Fruit fly (Drosophila melanogaster) whole organism, embryonic: ENCODE data around the gene CG32379.

ENCODE experiments used
- Atf-2 ChIP-seq: fragments of 200-800 bp; sonication (Bioruptor generic); optimal IDR thresholded peaks from 2 replicates; lab custom pipeline; 2016; ENCODE audit warnings: missing biosample characterization, missing genetic modification characterization
- BEAF-32 ChIP-seq: fragments of 200-800 bp; sonication (Bioruptor generic); optimal IDR thresholded peaks from 3 replicates; lab custom pipeline; 2017; ENCODE audit warnings: missing biosample characterization, missing genetic modification characterization, mild to moderate bottlenecking, moderate library complexity, missing genetic modification reagents
- CG10209 ChIP-seq: fragments of 200-800 bp; sonication (Bioruptor generic); optimal IDR thresholded peaks from 3 replicates; lab custom pipeline; 2017; ENCODE audit warnings: missing biosample characterization, mild to moderate bottlenecking, missing genetic modification characterization, missing genetic modification reagents
- CG10321 ChIP-seq: fragments of 200-800 bp; sonication (Bioruptor generic); IDR thresholded peaks from 2 replicates; pipeline ENCODE4 v1.3.6; 2022; ENCODE audit warnings: missing biosample characterization, missing genetic modification characterization
- CG10462 ChIP-seq: fragments of 200-800 bp; sonication (Bioruptor generic); optimal IDR thresholded peaks from 2 replicates; lab custom pipeline; 2016; ENCODE audit warnings: missing biosample characterization, missing genetic modification characterization
- CG10979 ChIP-seq: fragments of 200-800 bp; sonication (Bioruptor generic); optimal IDR thresholded peaks from 2 replicates; lab custom pipeline; 2018; ENCODE audit warnings: missing biosample characterization, mild to moderate bottlenecking, missing genetic modification characterization, moderate library complexity
- CG12104 ChIP-seq: fragments of 200-800 bp; sonication (Bioruptor generic); optimal IDR thresholded peaks from 3 replicates; lab custom pipeline; 2016; ENCODE audit warnings: missing biosample characterization, missing genetic modification characterization
- CG12219 ChIP-seq: fragments of 200-800 bp; sonication (Bioruptor generic); optimal IDR thresholded peaks from 3 replicates; lab custom pipeline; 2018; ENCODE audit warnings: missing biosample characterization, mild to moderate bottlenecking, missing genetic modification characterization
- CG13296 ChIP-seq: fragments of 200-800 bp; sonication (Bioruptor generic); optimal IDR thresholded peaks from 3 replicates; lab custom pipeline; 2018; ENCODE audit warnings: missing biosample characterization, mild to moderate bottlenecking, missing genetic modification characterization
- CG13424 ChIP-seq: fragments of 200-800 bp; sonication (Bioruptor generic); optimal IDR thresholded peaks from 2 replicates; lab custom pipeline; 2019; ENCODE audit warnings: missing biosample characterization, mild to moderate bottlenecking, missing genetic modification characterization, moderate library complexity
- CG14667 ChIP-seq: fragments of 200-800 bp; sonication (Bioruptor generic); IDR thresholded peaks from 2 replicates; pipeline ENCODE4 v1.3.6; 2022; ENCODE audit warnings: missing biosample characterization, missing genetic modification characterization
- CG14710 ChIP-seq: fragments of 200-800 bp; sonication (Bioruptor generic); optimal IDR thresholded peaks from 3 replicates; lab custom pipeline; 2019; ENCODE audit warnings: missing biosample characterization, mild to moderate bottlenecking, missing genetic modification characterization, moderate library complexity
- CG14860 ChIP-seq: fragments of 200-800 bp; sonication (Bioruptor generic); IDR thresholded peaks from 3 replicates; pipeline ENCODE4 v1.3.6; 2022; ENCODE audit warnings: missing biosample characterization, missing genetic modification characterization; ENCODE audit not compliant: partially characterized antibody
- CG15514 ChIP-seq: fragments of 200-800 bp; sonication (Bioruptor generic); optimal IDR thresholded peaks from 3 replicates; lab custom pipeline; 2017; ENCODE audit warnings: missing biosample characterization, missing genetic modification characterization, mild to moderate bottlenecking, moderate library complexity, missing genetic modification reagents
- CG17359 ChIP-seq: fragments of 200-800 bp; sonication (Bioruptor generic); optimal IDR thresholded peaks from 3 replicates; lab custom pipeline; 2018; ENCODE audit warnings: missing biosample characterization, mild to moderate bottlenecking, missing genetic modification characterization, moderate library complexity
- CG17385 ChIP-seq: fragments of 200-800 bp; sonication (Bioruptor generic); optimal IDR thresholded peaks from 3 replicates; lab custom pipeline; 2018; ENCODE audit warnings: missing biosample characterization, mild to moderate bottlenecking, missing genetic modification characterization
- CG18262 ChIP-seq: fragments of 200-800 bp; optimal IDR thresholded peaks from 3 replicates; lab custom pipeline; 2019; ENCODE audit warnings: missing biosample characterization, mild to moderate bottlenecking, missing genetic modification characterization, moderate library complexity
- CG1832 ChIP-seq: fragments of 200-800 bp; sonication (Bioruptor generic); optimal IDR thresholded peaks from 2 replicates; lab custom pipeline; 2017; ENCODE audit warnings: missing biosample characterization, mild to moderate bottlenecking, missing genetic modification characterization, inconsistent platforms
- CG2712 ChIP-seq: fragments of 200-800 bp; optimal IDR thresholded peaks from 3 replicates; lab custom pipeline; 2019; ENCODE audit warnings: missing biosample characterization, mild to moderate bottlenecking, missing genetic modification characterization, moderate library complexity
- CG2875 ChIP-seq: fragments of 200-800 bp; sonication (Bioruptor generic); optimal IDR thresholded peaks from 2 replicates; lab custom pipeline; 2017; ENCODE audit warnings: missing biosample characterization, mild to moderate bottlenecking, missing genetic modification characterization, missing genetic modification reagents
- CG3163 ChIP-seq: fragments of 200-800 bp; sonication (Bioruptor generic); optimal IDR thresholded peaks from 3 replicates; lab custom pipeline; 2016; ENCODE audit warnings: missing biosample characterization, missing genetic modification characterization
- CG32532 ChIP-seq: fragments of 200-800 bp; sonication (Bioruptor generic); IDR thresholded peaks from 2 replicates; pipeline ENCODE4 v1.3.6; 2022; ENCODE audit warnings: missing biosample characterization, missing genetic modification characterization
- CG32767 ChIP-seq: fragments of 200-800 bp; sonication (Bioruptor generic); IDR thresholded peaks from 2 replicates; pipeline ENCODE4 v1.3.6; 2022; ENCODE audit warnings: missing biosample characterization, missing genetic modification characterization
- CG7928 ChIP-seq: fragments of 200-800 bp; sonication (Bioruptor generic); optimal IDR thresholded peaks from 2 replicates; lab custom pipeline; 2017; ENCODE audit warnings: missing biosample characterization, mild to moderate bottlenecking, missing genetic modification characterization
- CG8478 ChIP-seq: fragments of >200 bp; optimal IDR thresholded peaks from 2 replicates; lab custom pipeline; 2018
- Chrac-16 ChIP-seq: fragments of 200-800 bp; sonication (Bioruptor generic); optimal IDR thresholded peaks from 3 replicates; lab custom pipeline; 2016; ENCODE audit warnings: missing biosample characterization, missing genetic modification characterization
- Deaf1 ChIP-seq: fragments of 200-800 bp; optimal IDR thresholded peaks from 3 replicates; lab custom pipeline; 2019; ENCODE audit warnings: missing biosample characterization, mild to moderate bottlenecking, missing genetic modification characterization, moderate library complexity
- Ets97D ChIP-seq: fragments of 200-800 bp; sonication (Bioruptor generic); optimal IDR thresholded peaks from 3 replicates; lab custom pipeline; 2016; ENCODE audit warnings: missing biosample characterization, missing genetic modification characterization
- Hr3 ChIP-seq: fragments of 200-800 bp; sonication (Bioruptor generic); optimal IDR thresholded peaks from 3 replicates; lab custom pipeline; 2016; ENCODE audit warnings: missing biosample characterization, missing genetic modification characterization
- MBD-R2 ChIP-seq: fragments of 200-800 bp; sonication (Bioruptor generic); IDR thresholded peaks from 2 replicates; pipeline ENCODE4 v1.3.6; 2022; ENCODE audit warnings: missing biosample characterization, missing genetic modification characterization
- Max ChIP-seq: fragments of 200-800 bp; sonication (Bioruptor generic); optimal IDR thresholded peaks from 2 replicates; lab custom pipeline; 2016; ENCODE audit warnings: missing biosample characterization, mild to moderate bottlenecking, missing genetic modification characterization
- Med ChIP-seq: fragments of 200-800 bp; sonication (Bioruptor generic); peaks from one replicate; lab custom pipeline; 2016; ENCODE audit warnings: missing biosample characterization, missing genetic modification characterization, mild to moderate bottlenecking, inconsistent platforms, moderate library complexity
- Nf-YA ChIP-seq: fragments of 200-800 bp; sonication (Bioruptor generic); IDR thresholded peaks from 2 replicates; pipeline ENCODE4 v1.3.6; 2022; ENCODE audit warnings: missing biosample characterization, missing genetic modification characterization
- Nf-YC ChIP-seq: fragments of 200-800 bp; optimal IDR thresholded peaks from 3 replicates; lab custom pipeline; 2019; ENCODE audit warnings: missing biosample characterization, mild to moderate bottlenecking, missing genetic modification characterization, moderate library complexity
- Tbp ChIP-seq: fragments of >200 bp; optimal IDR thresholded peaks from 2 replicates; lab custom pipeline; 2018; ENCODE audit warnings: missing biosample characterization, missing genetic modification characterization
- ac ChIP-seq: fragments of 200-800 bp; sonication (Bioruptor generic); optimal IDR thresholded peaks from 3 replicates; lab custom pipeline; 2017; ENCODE audit warnings: missing biosample characterization, mild to moderate bottlenecking, missing genetic modification characterization
- cad ChIP-seq: fragments of >200 bp; optimal IDR thresholded peaks from 2 replicates; lab custom pipeline; 2017; ENCODE audit warnings: missing biosample characterization, missing genetic modification characterization
- ci ChIP-seq: fragments of 200-800 bp; sonication (Bioruptor generic); IDR thresholded peaks from 3 replicates; pipeline ENCODE4 v1.3.6; 2022; ENCODE audit warnings: missing biosample characterization, missing genetic modification characterization
- cwo ChIP-seq: fragments of 200-800 bp; sonication (Bioruptor generic); optimal IDR thresholded peaks from 3 replicates; lab custom pipeline; 2017; ENCODE audit warnings: missing biosample characterization, missing genetic modification characterization, mild to moderate bottlenecking, moderate library complexity, missing genetic modification reagents
- dm ChIP-seq: fragments of 200-800 bp; sonication (Bioruptor generic); optimal IDR thresholded peaks from 3 replicates; lab custom pipeline; 2016; ENCODE audit warnings: missing biosample characterization, missing genetic modification characterization
- insv ChIP-seq, 2 experiments: fragments of 200-800 bp; sonication (Bioruptor generic); optimal IDR thresholded peaks; 3 replicates each; lab custom pipeline; 2016 to 2018; ENCODE audit warnings: missing biosample characterization in 2 of 2, missing genetic modification characterization in 2 of 2
- knrl ChIP-seq: fragments of 200-800 bp; sonication (Bioruptor generic); IDR thresholded peaks from 3 replicates; pipeline ENCODE4 v1.3.6; 2022; ENCODE audit warnings: missing biosample characterization, missing genetic modification characterization; ENCODE audit not compliant: partially characterized antibody
- lilli ChIP-seq: fragments of 200-800 bp; sonication (Bioruptor generic); optimal IDR thresholded peaks from 3 replicates; lab custom pipeline; 2016; ENCODE audit warnings: missing biosample characterization, missing genetic modification characterization
- p53 ChIP-seq: fragments of 200-800 bp; sonication (Bioruptor generic); optimal IDR thresholded peaks from 2 replicates; lab custom pipeline; 2016; ENCODE audit warnings: missing biosample characterization, missing genetic modification characterization
- pfk ChIP-seq: fragments of 200-800 bp; sonication (Bioruptor generic); optimal IDR thresholded peaks from 2 replicates; lab custom pipeline; 2018; ENCODE audit warnings: missing biosample characterization, mild to moderate bottlenecking, missing genetic modification characterization, moderate library complexity
- phol ChIP-seq: fragments of 200-800 bp; sonication (Bioruptor generic); optimal IDR thresholded peaks from 3 replicates; lab custom pipeline; 2018; ENCODE audit warnings: missing biosample characterization, mild to moderate bottlenecking, missing genetic modification characterization, moderate library complexity
- scrt ChIP-seq: fragments of 200-800 bp; sonication (Bioruptor generic); optimal IDR thresholded peaks from 2 replicates; lab custom pipeline; 2018; ENCODE audit warnings: missing biosample characterization, mild to moderate bottlenecking, missing genetic modification characterization, moderate library complexity
- sima ChIP-seq: fragments of 200-800 bp; sonication (Bioruptor generic); optimal IDR thresholded peaks from 2 replicates; lab custom pipeline; 2016; ENCODE audit warnings: missing biosample characterization, missing genetic modification characterization
- tll ChIP-seq, 2 experiments: fragments of 200-800 bp in 1 of 2; fragments of >200 bp in 1 of 2; sonication (Bioruptor generic) in 1 of 2; optimal IDR thresholded peaks; 2 replicates each; lab custom pipeline; 2017 to 2019; ENCODE audit warnings: missing biosample characterization in 2 of 2, missing genetic modification characterization in 2 of 2, mild to moderate bottlenecking in 1 of 2, moderate library complexity in 1 of 2
- trem ChIP-seq: fragments of 200-800 bp; optimal IDR thresholded peaks from 3 replicates; lab custom pipeline; 2019; ENCODE audit warnings: missing biosample characterization, mild to moderate bottlenecking, missing genetic modification characterization, moderate library complexity

The CG32379 gene

dm6 chr3L:7370231-7370882 is 25.8 kb upstream of the CG32379 start (continued):
- peak; percentile 19 for TF ChIP-seq cwo (GFP tag; lab: Kevin White, UChicago)
- no peak for TF ChIP-seq Ets97D (GFP tag; lab: Kevin White, UChicago)
- TF ChIP-seq MBD-R2 (GFP tag; lab: Robert Waterston, UW) = no peak
- TF ChIP-seq CG14667 (GFP tag; lab: Robert Waterston, UW) = no peak
- peak; percentile 58 for TF ChIP-seq CG1832 (GFP tag; lab: Kevin White, UChicago)
- TF ChIP-seq CG10979 (tag; lab: Kevin White, UChicago) = peak; percentile 10
- 0 out of 3 replicates have a peak, but pooled peaks have one; percentile 21 for TF ChIP-seq knrl (GFP tag; lab: Robert Waterston, UW)
- TF ChIP-seq Max (GFP tag; lab: Kevin White, UChicago) = peak; percentile 17
- TF ChIP-seq tll (GFP tag; optimal IDR thresholded peaks at IDR 0.05; lab: Kevin White, UChicago) = peak in 1 of 2 experiments; percentile 30
- TF ChIP-seq Chrac-16 (GFP tag; lab: Kevin White, UChicago) = no peak
- peak; percentile 26 for TF ChIP-seq Nf-YC (tag; lab: Kevin White, UChicago)
- TF ChIP-seq p53 = no peak
- peak; percentile 95 for TF ChIP-seq CG17385 (GFP tag; lab: Kevin White, UChicago)
- TF ChIP-seq Atf-2 (GFP tag; lab: Kevin White, UChicago) = no peak
- peak; percentile 81 for TF ChIP-seq dm
- TF ChIP-seq trem = no peak
- TF ChIP-seq CG3163 (GFP tag; lab: Kevin White, UChicago) = peak; percentile 20
- TF ChIP-seq CG32532 (GFP tag; lab: Robert Waterston, UW) = no peak
- TF ChIP-seq CG2712 (tag; lab: Kevin White, UChicago) = peak; percentile 12
- no peak for TF ChIP-seq CG7928
- TF ChIP-seq lilli (GFP tag; lab: Kevin White, UChicago) = no peak
- TF ChIP-seq insv (GFP tag; optimal IDR thresholded peaks at IDR 0.05; lab: Kevin White, UChicago) = peak in 1 of 2 experiments; percentile 11
- no peak for TF ChIP-seq CG17359 (tag; lab: Kevin White, UChicago)
- 0 out of 2 replicates have a peak, but pooled peaks have one; percentile 16 for TF ChIP-seq CG32767 (GFP tag; lab: Robert Waterston, UW)
- peak; percentile 64 for TF ChIP-seq scrt (GFP tag; lab: Kevin White, UChicago)
- TF ChIP-seq Deaf1 (tag; lab: Kevin White, UChicago) = peak; percentile 29
- peak; percentile 21 for TF ChIP-seq pfk (GFP tag; lab: Kevin White, UChicago)
- TF ChIP-seq CG13296 (GFP tag; lab: Kevin White, UChicago) = no peak
- TF ChIP-seq CG2875 (GFP tag; lab: Kevin White, UChicago) = no peak
- TF ChIP-seq CG10209 (GFP tag; lab: Kevin White, UChicago) = no peak
- peak; percentile 42 for TF ChIP-seq CG15514 (GFP tag; lab: Kevin White, UChicago)
- TF ChIP-seq CG14860 (GFP tag; lab: Robert Waterston, UW) = no peak
- no peak for TF ChIP-seq sima
- TF ChIP-seq Med = peak; percentile 82
- peak; percentile 95 for TF ChIP-seq CG8478

- peak; percentile 37 for TF ChIP-seq phol (tag; lab: Kevin White, UChicago)
- TF ChIP-seq CG10321 = 0 out of 2 replicates have a peak, but pooled peaks have one; percentile 10
- TF ChIP-seq CG18262 (tag; lab: Kevin White, UChicago) = no peak
- peak; percentile 28 for TF ChIP-seq ac (GFP tag; lab: Kevin White, UChicago)
- TF ChIP-seq Hr3 (GFP tag; lab: Kevin White, UChicago) = no peak
- TF ChIP-seq insv (GFP tag; optimal IDR thresholded peaks at IDR 0.05; lab: Kevin White, UChicago) = peak in 1 of 2 experiments; percentile 7
- no peak for TF ChIP-seq ci (GFP tag; lab: Robert Waterston, UW)
- peak; percentile 80 for TF ChIP-seq cad (GFP tag; lab: Kevin White, UChicago)
- no peak for TF ChIP-seq CG14710 (tag; lab: Kevin White, UChicago)
- TF ChIP-seq CG13424 (tag; lab: Kevin White, UChicago) = no peak
- peak; percentile 30 for TF ChIP-seq BEAF-32
- TF ChIP-seq CG12219 (GFP tag; lab: Kevin White, UChicago) = no peak
- no peak for TF ChIP-seq CG10462 (GFP tag; lab: Kevin White, UChicago)
- no peak for TF ChIP-seq Nf-YA
- TF ChIP-seq CG12104 (GFP tag; lab: Kevin White, UChicago) = no peak
- TF ChIP-seq Tbp (GFP tag; lab: Kevin White, UChicago) = no peak
Observed at dm6 chr3L:7371290-7371689, 24.9 kb upstream of the CG32379 start.
